Worm (Caenorhabditis elegans) whole organism, L4 larva: ENCODE data around the gene F55G7.4.

ENCODE experiments used
- D1046.2 ChIP-seq: fragments of 200-800 bp; sonication (Bioruptor generic); IDR thresholded peaks from 2 replicates; pipeline ENCODE4 v1.3.6; 2022; ENCODE audit warnings: missing genetic modification characterization, missing compliant biosample characterization
- F37D6.2 ChIP-seq: sonication (generic microtip); optimal IDR thresholded peaks from 2 replicates; lab custom pipeline; 2016; ENCODE audit warnings: mild to moderate bottlenecking, missing genetic modification characterization, missing compliant biosample characterization
- F49E8.2 ChIP-seq: sonication (generic microtip); optimal IDR thresholded peaks from 2 replicates; lab custom pipeline; 2016; ENCODE audit warnings: missing compliant biosample characterization, mild to moderate bottlenecking, missing genetic modification characterization, borderline replicate concordance
- R02D3.7 ChIP-seq: fragments of 150-350 bp; sonication (generic microtip); optimal IDR thresholded peaks from 3 replicates; lab custom pipeline; 2014; ENCODE audit warnings: missing biosample characterization, missing genetic modification characterization
- T20F7.1 ChIP-seq: fragments of 200-800 bp; sonication (Bioruptor generic); optimal IDR thresholded peaks from 2 replicates; lab custom pipeline; 2018; ENCODE audit warnings: mild to moderate bottlenecking, missing genetic modification characterization, missing compliant biosample characterization
- T26A8.4 ChIP-seq: fragments of 200-800 bp; sonication (Bioruptor generic); IDR thresholded peaks from 2 replicates; pipeline ENCODE4 v1.3.6; 2022; ENCODE audit warnings: missing genetic modification characterization, missing compliant biosample characterization
- Y75B8A.6 ChIP-seq: fragments of 200-800 bp; sonication (Bioruptor generic); IDR thresholded peaks from 2 replicates; pipeline ENCODE4 v1.3.6; 2022; ENCODE audit warnings: missing genetic modification reagents, missing genetic modification characterization, missing compliant biosample characterization
- ZK546.5 ChIP-seq, 2 experiments: sonication (generic microtip); optimal IDR thresholded peaks; 2 replicates each; lab custom pipeline; 2017; ENCODE audit warnings: missing biosample characterization in 2 of 2, missing genetic modification characterization in 2 of 2
- aly-2 ChIP-seq: sonication (generic microtip); optimal IDR thresholded peaks from 2 replicates; lab custom pipeline; 2018; ENCODE audit warnings: missing biosample characterization, missing genetic modification characterization
- ama-1 ChIP-seq: fragments of 150-350 bp; optimal IDR thresholded peaks from 2 replicates; lab custom pipeline; 2014; ENCODE audit warnings: inconsistent platforms, mixed read lengths
- attf-4 ChIP-seq: sonication (generic microtip); optimal IDR thresholded peaks from 3 replicates; lab custom pipeline; 2017; ENCODE audit warnings: missing biosample characterization, missing genetic modification characterization
- ceh-20 ChIP-seq: fragments of 200-800 bp; sonication (Bioruptor generic); IDR thresholded peaks from 2 replicates; pipeline ENCODE4 v1.3.6; 2022; ENCODE audit warnings: missing genetic modification reagents, missing genetic modification characterization, missing compliant biosample characterization
- ceh-28 ChIP-seq: fragments of 150-350 bp; optimal IDR thresholded peaks from 2 replicates; lab custom pipeline; 2014; ENCODE audit warnings: missing biosample characterization, missing genetic modification reagents, missing genetic modification characterization
- ceh-62 ChIP-seq: sonication (generic microtip); optimal IDR thresholded peaks from 2 replicates; lab custom pipeline; 2017; ENCODE audit warnings: missing biosample characterization, missing genetic modification characterization
- dmd-6 ChIP-seq: fragments of 200-800 bp; sonication (Bioruptor generic); IDR thresholded peaks from 2 replicates; pipeline ENCODE4 v1.3.6; 2022; ENCODE audit warnings: missing genetic modification reagents, missing genetic modification characterization, missing compliant biosample characterization
- dmd-9 ChIP-seq: fragments of 200-800 bp; sonication (Bioruptor generic); IDR thresholded peaks from 2 replicates; pipeline ENCODE4 v1.3.6; 2022; ENCODE audit warnings: missing genetic modification reagents, missing genetic modification characterization, missing compliant biosample characterization
- duxl-1 ChIP-seq: sonication (generic microtip); optimal IDR thresholded peaks from 2 replicates; lab custom pipeline; 2016; ENCODE audit warnings: mild to moderate bottlenecking, missing genetic modification characterization, moderate library complexity, missing compliant biosample characterization; ENCODE audit not compliant: poor library complexity
- dve-1 ChIP-seq: sonication (generic microtip); optimal IDR thresholded peaks from 2 replicates; lab custom pipeline; 2017; ENCODE audit warnings: antibody characterized with exemption, mild to moderate bottlenecking, missing genetic modification characterization, missing compliant biosample characterization; ENCODE audit not compliant: insufficient read depth
- egl-27 ChIP-seq: sonication (generic microtip); optimal IDR thresholded peaks from 3 replicates; lab custom pipeline; 2017; ENCODE audit warnings: missing biosample characterization, missing genetic modification reagents, missing genetic modification characterization
- egl-43 ChIP-seq: fragments of 200-800 bp; sonication (Bioruptor generic); IDR thresholded peaks from 2 replicates; pipeline ENCODE4 v1.3.6; 2022; ENCODE audit warnings: missing genetic modification reagents, missing genetic modification characterization, missing compliant biosample characterization
- gei-8 ChIP-seq: fragments of 200-800 bp; sonication (Bioruptor generic); optimal IDR thresholded peaks from 2 replicates; lab custom pipeline; 2018; ENCODE audit warnings: mild to moderate bottlenecking, missing genetic modification characterization, missing compliant biosample characterization
- hif-1 ChIP-seq, 2 experiments: sonication (generic microtip); optimal IDR thresholded peaks; 2 replicates each; lab custom pipeline; 2016 to 2017; ENCODE audit warnings: missing compliant biosample characterization in 2 of 2, missing genetic modification characterization in 2 of 2, missing genetic modification reagents in 2 of 2, missing genotype in 2 of 2, mild to moderate bottlenecking in 1 of 2
- lin-13 ChIP-seq: fragments of 150-350 bp; optimal IDR thresholded peaks from 2 replicates; lab custom pipeline; 2014; ENCODE audit warnings: missing biosample characterization, missing genetic modification reagents, missing genetic modification characterization
- lir-3 ChIP-seq: sonication (generic microtip); optimal IDR thresholded peaks from 2 replicates; lab custom pipeline; 2016; ENCODE audit warnings: mild to moderate bottlenecking, missing genetic modification characterization, missing compliant biosample characterization
- madf-9 ChIP-seq: fragments of 200-800 bp; sonication (Bioruptor generic); conservative IDR thresholded peaks from 2 replicates; pipeline ENCODE4 v1.3.6; 2022; ENCODE audit warnings: missing genetic modification reagents, missing genetic modification characterization, missing compliant biosample characterization
- mdt-29 ChIP-seq: fragments of 200-800 bp; sonication (Bioruptor generic); IDR thresholded peaks from 2 replicates; pipeline ENCODE4 v1.3.6; 2022; ENCODE audit warnings: missing genetic modification reagents, missing genetic modification characterization, missing compliant biosample characterization
- mes-2 ChIP-seq: sonication (generic microtip); optimal IDR thresholded peaks from 2 replicates; lab custom pipeline; 2016; ENCODE audit warnings: missing genotype, mild to moderate bottlenecking, missing genetic modification characterization, missing compliant biosample characterization; ENCODE audit not compliant: poor library complexity, severe bottlenecking
- mxl-2 ChIP-seq: fragments of 200-800 bp; sonication (Bioruptor generic); conservative IDR thresholded peaks from 2 replicates; pipeline ENCODE4 v1.3.6; 2022; ENCODE audit warnings: missing genetic modification reagents, missing genetic modification characterization, missing compliant biosample characterization
- nhr-11 ChIP-seq: fragments of 150-350 bp; optimal IDR thresholded peaks from 2 replicates; lab custom pipeline; 2014; ENCODE audit warnings: missing biosample characterization, missing genetic modification characterization
- nhr-111 ChIP-seq: fragments of 200-800 bp; sonication (Bioruptor generic); optimal IDR thresholded peaks from 2 replicates; lab custom pipeline; 2018; ENCODE audit warnings: mild to moderate bottlenecking, missing genetic modification characterization, missing compliant biosample characterization
- nhr-237 ChIP-seq: sonication (generic microtip); optimal IDR thresholded peaks from 2 replicates; lab custom pipeline; 2017; ENCODE audit warnings: missing biosample characterization, missing genetic modification characterization
- nhr-25 ChIP-seq: sonication (generic microtip); optimal IDR thresholded peaks from 2 replicates; lab custom pipeline; 2017; ENCODE audit warnings: missing genetic modification characterization, mild to moderate bottlenecking, missing compliant biosample characterization, antibody characterized with exemption, moderate library complexity, borderline replicate concordance; ENCODE audit not compliant: insufficient read depth
- nhr-42 ChIP-seq: fragments of 200-800 bp; sonication (Bioruptor generic); IDR thresholded peaks from 2 replicates; pipeline ENCODE4 v1.3.6; 2022; ENCODE audit warnings: missing genetic modification characterization, missing compliant biosample characterization
- nhr-6 ChIP-seq: fragments of 150-350 bp; optimal IDR thresholded peaks from 2 replicates; lab custom pipeline; 2014; ENCODE audit warnings: missing biosample characterization, missing genetic modification characterization
- nhr-77 ChIP-seq: fragments of 150-350 bp; optimal IDR thresholded peaks from 2 replicates; lab custom pipeline; 2014; ENCODE audit warnings: missing biosample characterization, missing genetic modification characterization
- pha-4 ChIP-seq, 2 experiments: fragments of 150-350 bp in 1 of 2; fragments of 200-800 bp in 1 of 2; sonication (Bioruptor generic) in 1 of 2; IDR thresholded peaks in 1 of 2; optimal IDR thresholded peaks in 1 of 2; 2 replicates each; pipeline versions ENCODE4 v1.3.6 to Lab custom; 2014 to 2022; ENCODE audit warnings: missing genetic modification characterization in 2 of 2, missing genetic modification reagents in 2 of 2, missing biosample characterization in 1 of 2, missing compliant biosample characterization in 1 of 2
- php-3 ChIP-seq: fragments of 200-800 bp; sonication (Bioruptor generic); IDR thresholded peaks from 2 replicates; pipeline ENCODE4 v1.3.6; 2022; ENCODE audit warnings: missing genetic modification reagents, missing genetic modification characterization, missing compliant biosample characterization
- rbr-2 ChIP-seq: sonication (generic microtip); optimal IDR thresholded peaks from 2 replicates; lab custom pipeline; 2016; ENCODE audit warnings: missing genotype, missing genetic modification characterization, missing compliant biosample characterization
- saeg-2 ChIP-seq: fragments of 200-800 bp; sonication (Bioruptor generic); IDR thresholded peaks from 2 replicates; pipeline ENCODE4 v1.3.6; 2022; ENCODE audit warnings: missing genetic modification reagents, missing genetic modification characterization, missing compliant biosample characterization
- snpc-1.2 ChIP-seq: fragments of 200-800 bp; sonication (Bioruptor generic); IDR thresholded peaks from 2 replicates; pipeline ENCODE4 v1.3.6; 2022; ENCODE audit warnings: missing genetic modification reagents, missing genetic modification characterization, missing compliant biosample characterization
- spr-3 ChIP-seq: fragments of 200-800 bp; sonication (Bioruptor generic); optimal IDR thresholded peaks from 2 replicates; lab custom pipeline; 2018; ENCODE audit warnings: mild to moderate bottlenecking, missing genetic modification characterization, missing compliant biosample characterization
- tag-97 ChIP-seq: fragments of 200-800 bp; sonication (Bioruptor generic); IDR thresholded peaks from 2 replicates; pipeline ENCODE4 v1.3.6; 2022; ENCODE audit warnings: missing genetic modification characterization, missing compliant biosample characterization
- tra-1 ChIP-seq: fragments of 200-800 bp; sonication (Bioruptor generic); IDR thresholded peaks from 2 replicates; pipeline ENCODE4 v1.3.6; 2022; ENCODE audit warnings: missing genetic modification reagents, missing genetic modification characterization, missing compliant biosample characterization
- unc-130 ChIP-seq: sonication (generic microtip); optimal IDR thresholded peaks from 2 replicates; lab custom pipeline; 2016; ENCODE audit warnings: missing genetic modification reagents, missing genetic modification characterization, missing compliant biosample characterization
- vab-7 ChIP-seq: fragments of 200-800 bp; sonication (Bioruptor generic); IDR thresholded peaks from 2 replicates; pipeline ENCODE4 v1.3.6; 2022; ENCODE audit warnings: missing genetic modification reagents, missing genetic modification characterization, missing compliant biosample characterization
- zag-1 ChIP-seq: fragments of 150-350 bp; optimal IDR thresholded peaks from 2 replicates; lab custom pipeline; 2014; ENCODE audit warnings: missing biosample characterization, missing genetic modification characterization
- zfp-3 ChIP-seq: fragments of 200-800 bp; sonication (Bioruptor generic); conservative IDR thresholded peaks from 2 replicates; pipeline ENCODE4 v1.3.6; 2022; ENCODE audit warnings: missing genetic modification reagents, missing genetic modification characterization, missing compliant biosample characterization
- zip-11 ChIP-seq: fragments of 200-800 bp; sonication (Bioruptor generic); IDR thresholded peaks from 2 replicates; pipeline ENCODE4 v1.3.6; 2022; ENCODE audit warnings: missing genetic modification characterization, missing compliant biosample characterization
- zip-2 ChIP-seq: fragments of 150-350 bp; optimal IDR thresholded peaks from 2 replicates; lab custom pipeline; 2014; ENCODE audit warnings: missing biosample characterization, missing genetic modification characterization
- ztf-11 ChIP-seq: fragments of 150-350 bp; optimal IDR thresholded peaks from 2 replicates; lab custom pipeline; 2014; ENCODE audit warnings: missing biosample characterization, missing genetic modification characterization

F55G7.4 gene

DNA sequence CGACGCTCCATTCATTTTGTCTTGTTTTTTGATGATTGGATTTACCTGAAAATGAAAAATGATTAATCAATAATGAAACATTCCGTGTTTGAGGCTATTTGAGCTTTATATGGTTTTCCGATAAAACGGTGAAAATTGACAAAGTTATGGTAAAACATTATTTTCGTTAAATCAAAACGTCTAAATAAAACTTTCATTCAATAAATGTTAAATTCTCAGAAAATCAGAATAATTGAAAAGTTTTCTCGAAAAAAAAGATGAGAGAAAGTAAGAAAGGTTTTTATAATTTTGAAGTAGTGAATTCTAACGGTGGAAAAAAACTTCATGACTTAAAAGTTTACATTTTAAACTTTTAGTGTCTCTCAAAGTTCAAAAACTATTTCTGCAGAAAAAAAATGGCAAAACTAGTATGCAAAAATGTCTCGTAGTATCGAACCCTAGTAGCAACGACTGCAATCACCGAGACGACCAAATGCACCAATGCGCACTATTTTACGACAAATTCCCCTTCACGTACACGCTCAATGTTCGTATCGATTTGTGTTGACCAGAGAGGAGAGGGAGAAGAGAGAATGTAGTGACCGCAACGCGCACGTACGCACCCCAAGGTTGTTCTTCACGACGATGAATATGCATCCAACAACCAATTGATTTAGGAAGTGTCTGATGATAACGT is 19.2 kb downstream of the F55G7.4 start, which contains the start of gene nfya-1 (continued):
- no peak for TF ChIP-seq ztf-11 (tag; lab: Kevin White, UChicago)
- TF ChIP-seq hif-1 (tag; optimal IDR thresholded peaks at IDR 0.05; lab: Kevin White, UChicago) = peak; percentile 19 to 98
- no peak for TF ChIP-seq T20F7.1
- no peak for TF ChIP-seq unc-130 (GFP tag; lab: Kevin White, UChicago)
- TF ChIP-seq nhr-25 (tag; lab: Kevin White, UChicago) = peak; percentile 71
- peak; percentile 14; the same call in 1 of the 2 replicates for TF ChIP-seq T26A8.4 (GFP tag; lab: Robert Waterston, UW)
- peak; percentile 33 for TF ChIP-seq dve-1 (tag; lab: Kevin White, UChicago)
- TF ChIP-seq zip-11 (GFP tag; lab: Robert Waterston, UW) = no peak
- TF ChIP-seq D1046.2 (GFP tag; lab: Robert Waterston, UW) = no peak
- no peak for TF ChIP-seq lin-13 (GFP tag; lab: Kevin White, UChicago)
- peak; percentile 11 for TF ChIP-seq duxl-1 (tag; lab: Kevin White, UChicago)
- no peak for TF ChIP-seq gei-8 (GFP tag; lab: Kevin White, UChicago)
- TF ChIP-seq pha-4 (GFP tag; IDR thresholded peaks at IDR 0.05; lab: Robert Waterston, UW) = no peak
- peak; percentile 55 for TF ChIP-seq pha-4 (tag; optimal IDR thresholded peaks at IDR 0.05; lab: Kevin White, UChicago)
- no peak for TF ChIP-seq saeg-2 (GFP tag; lab: Robert Waterston, UW)
- no peak for TF ChIP-seq zag-1 (tag; lab: Kevin White, UChicago)
- TF ChIP-seq nhr-6 = peak; percentile 36
- no peak for TF ChIP-seq vab-7 (GFP tag; lab: Robert Waterston, UW)
- no peak for TF ChIP-seq R02D3.7
- no peak for TF ChIP-seq nhr-42 (GFP tag; lab: Robert Waterston, UW)
- no peak for TF ChIP-seq aly-2 (tag; lab: Kevin White, UChicago)
- TF ChIP-seq attf-4 (tag; lab: Kevin White, UChicago) = no peak
- no peak for TF ChIP-seq ceh-62 (tag; lab: Kevin White, UChicago)
- TF ChIP-seq ceh-20 (GFP tag; lab: Robert Waterston, UW) = no peak
- no peak for TF ChIP-seq zip-2 (tag; lab: Kevin White, UChicago)
- no peak for TF ChIP-seq ama-1 (lab: Kevin White, UChicago)
- no peak for TF ChIP-seq lir-3 (tag; lab: Kevin White, UChicago)
- TF ChIP-seq nhr-77 (tag; lab: Kevin White, UChicago) = no peak
- no peak for TF ChIP-seq dmd-9 (GFP tag; lab: Robert Waterston, UW)
- no peak for TF ChIP-seq nhr-111
- no peak for TF ChIP-seq F37D6.2 (tag; lab: Kevin White, UChicago)
- TF ChIP-seq egl-43 (GFP tag; lab: Robert Waterston, UW) = no peak
- no peak for TF ChIP-seq mdt-29 (GFP tag; lab: Robert Waterston, UW)
- TF ChIP-seq ceh-28 (tag; lab: Kevin White, UChicago) = peak; percentile 62
- TF ChIP-seq nhr-237 (tag; lab: Kevin White, UChicago) = no peak
- TF ChIP-seq nhr-11 = peak; percentile 13
- 0 out of 2 replicates have a peak, but pooled peaks have one; percentile 9 for TF ChIP-seq madf-9 (GFP tag; lab: Robert Waterston, UW)
- TF ChIP-seq snpc-1.2 (GFP tag; lab: Robert Waterston, UW) = no peak
- TF ChIP-seq mes-2 (tag; lab: Kevin White, UChicago) = peak; percentile 75
- peak; percentile 45 for TF ChIP-seq rbr-2 (tag; lab: Kevin White, UChicago)
- no peak for TF ChIP-seq Y75B8A.6 (GFP tag; lab: Robert Waterston, UW)
- TF ChIP-seq tra-1 (GFP tag; lab: Robert Waterston, UW) = no peak
- TF ChIP-seq ZK546.5 (tag; optimal IDR thresholded peaks at IDR 0.05; lab: Kevin White, UChicago) = no peak
- TF ChIP-seq dmd-6 = peak; percentile 31; the same call in 1 of the 2 replicates
- no peak for TF ChIP-seq mxl-2
- TF ChIP-seq F49E8.2 (tag; lab: Kevin White, UChicago) = no peak
- no peak for TF ChIP-seq php-3
- no peak for TF ChIP-seq spr-3 (GFP tag; lab: Kevin White, UChicago)
- TF ChIP-seq zfp-3 (GFP tag; lab: Robert Waterston, UW) = no peak
- TF ChIP-seq tag-97 = no peak
- TF ChIP-seq egl-27 (tag; lab: Kevin White, UChicago) = no peak
